Worm (Caenorhabditis elegans) whole organism, L2 larva: ENCODE results near the gene aex-3.

Source experiments
- R02D3.7 ChIP-seq: fragments of 150-350 bp; optimal IDR thresholded peaks from 2 replicates; lab custom pipeline; 2014; ENCODE audit warnings: missing biosample characterization, missing genetic modification characterization
- ZK546.5 ChIP-seq: sonication (generic microtip); optimal IDR thresholded peaks from 2 replicates; lab custom pipeline; 2017; ENCODE audit warnings: missing biosample characterization, missing genetic modification characterization
- ama-1 ChIP-seq: fragments of 150-350 bp; optimal IDR thresholded peaks from 2 replicates; lab custom pipeline; 2018; ENCODE audit warnings: inconsistent platforms
- dmd-4 ChIP-seq: sonication (generic microtip); optimal IDR thresholded peaks from 2 replicates; lab custom pipeline; 2017; ENCODE audit warnings: missing biosample characterization, missing genetic modification characterization
- elt-3 ChIP-seq: sonication (generic microtip); optimal IDR thresholded peaks from 2 replicates; lab custom pipeline; 2017; ENCODE audit warnings: missing biosample characterization, missing genetic modification characterization
- lin-39 ChIP-seq: fragments of 150-350 bp; optimal IDR thresholded peaks from 2 replicates; lab custom pipeline; 2014; ENCODE audit warnings: missing biosample characterization, missing genetic modification reagents, missing genetic modification characterization
- lsy-2 ChIP-seq, 2 experiments: fragments of 150-350 bp in 1 of 2; sonication (generic microtip) in 1 of 2; optimal IDR thresholded peaks; 2 replicates each; lab custom pipeline; 2014 to 2017; ENCODE audit warnings: missing biosample characterization in 2 of 2, missing genetic modification characterization in 2 of 2
- mdl-1 ChIP-seq, 2 experiments: fragments of 150-350 bp in 1 of 2; sonication (generic microtip) in 1 of 2; optimal IDR thresholded peaks; 2 replicates each; lab custom pipeline; 2017; ENCODE audit warnings: missing biosample characterization in 2 of 2, missing genetic modification characterization in 2 of 2
- nhr-10 ChIP-seq: sonication (generic microtip); optimal IDR thresholded peaks from 2 replicates; lab custom pipeline; 2017; ENCODE audit warnings: missing biosample characterization, missing genetic modification characterization
- nhr-11 ChIP-seq: fragments of 150-350 bp; optimal IDR thresholded peaks from 2 replicates; lab custom pipeline; 2014; ENCODE audit warnings: missing biosample characterization, missing genetic modification characterization
- nhr-23 ChIP-seq: fragments of 150-350 bp; optimal IDR thresholded peaks from 2 replicates; lab custom pipeline; 2014; ENCODE audit warnings: missing biosample characterization, missing genetic modification reagents, missing genetic modification characterization
- nhr-77 ChIP-seq: fragments of 150-350 bp; optimal IDR thresholded peaks from 2 replicates; lab custom pipeline; 2014; ENCODE audit warnings: missing biosample characterization, missing genetic modification characterization
- skn-1 ChIP-seq: sonication (generic microtip); optimal IDR thresholded peaks from 2 replicates; lab custom pipeline; 2017; ENCODE audit warnings: missing biosample characterization, missing genetic modification characterization
- snpc-4 ChIP-seq: fragments of 150-350 bp; optimal IDR thresholded peaks from 2 replicates; lab custom pipeline; 2014; ENCODE audit warnings: missing biosample characterization, missing genetic modification characterization

DNA sequence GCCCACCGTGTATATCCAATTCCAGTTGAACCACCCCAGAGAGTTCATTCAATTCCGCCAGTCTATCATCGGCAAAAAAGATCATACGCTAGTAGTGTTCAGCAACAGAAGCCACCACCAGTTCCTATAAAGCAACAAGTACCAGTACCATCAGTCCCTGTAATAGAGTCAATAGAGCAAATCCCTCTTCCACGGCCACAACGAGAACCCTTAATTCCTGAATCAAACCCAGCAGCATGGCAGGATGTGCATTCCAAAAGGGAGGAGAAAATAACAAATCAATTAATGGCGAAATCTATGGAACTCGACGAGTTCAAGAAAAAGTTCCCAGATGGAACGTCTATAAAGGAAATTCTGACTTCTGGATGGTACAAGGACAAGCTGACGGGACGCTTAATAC, 30.3 kb upstream of the aex-3 start:
- TF ChIP-seq nhr-77 (tag; lab: Kevin White, UChicago) = no peak
- TF ChIP-seq ama-1 = no peak
- no peak for TF ChIP-seq lin-39 (tag; lab: Kevin White, UChicago)
- no peak for TF ChIP-seq skn-1 (tag; lab: Kevin White, UChicago)
- no peak for TF ChIP-seq dmd-4 (tag; lab: Kevin White, UChicago)
- TF ChIP-seq elt-3 = no peak
- TF ChIP-seq snpc-4 (tag; lab: Kevin White, UChicago) = no peak
- no peak for TF ChIP-seq nhr-11 (tag; lab: Kevin White, UChicago)
- no peak for TF ChIP-seq R02D3.7 (tag; lab: Kevin White, UChicago)
- TF ChIP-seq lsy-2 (tag; optimal IDR thresholded peaks at IDR 0.05; lab: Kevin White, UChicago) = no peak
- no peak for TF ChIP-seq nhr-23 (tag; lab: Kevin White, UChicago)
- no peak for TF ChIP-seq mdl-1 (tag; optimal IDR thresholded peaks at IDR 0.05; lab: Kevin White, UChicago)
- TF ChIP-seq nhr-10 (tag; lab: Kevin White, UChicago) = no peak
- TF ChIP-seq ZK546.5 = no peak
